Worm (Caenorhabditis elegans) whole organism, L4 larva: ENCODE results near the gene ZK856.14.

Source experiments
- F49E8.2 ChIP-seq: sonication (generic microtip); optimal IDR thresholded peaks from 2 replicates; lab custom pipeline; 2016; ENCODE audit warnings: missing compliant biosample characterization, mild to moderate bottlenecking, missing genetic modification characterization, borderline replicate concordance
- R02D3.7 ChIP-seq: fragments of 150-350 bp; sonication (generic microtip); optimal IDR thresholded peaks from 3 replicates; lab custom pipeline; 2014; ENCODE audit warnings: missing biosample characterization, missing genetic modification characterization
- Y75B8A.6 ChIP-seq: fragments of 200-800 bp; sonication (Bioruptor generic); IDR thresholded peaks from 2 replicates; pipeline ENCODE4 v1.3.6; 2022; ENCODE audit warnings: missing genetic modification reagents, missing genetic modification characterization, missing compliant biosample characterization
- ZK337.2 ChIP-seq: fragments of 200-800 bp; sonication (Bioruptor generic); IDR thresholded peaks from 2 replicates; pipeline ENCODE4 v1.3.6; 2022; ENCODE audit warnings: missing genetic modification reagents, missing genetic modification characterization, missing compliant biosample characterization
- ZK546.5 ChIP-seq, 2 experiments: sonication (generic microtip); optimal IDR thresholded peaks; 2 replicates each; lab custom pipeline; 2017; ENCODE audit warnings: missing biosample characterization in 2 of 2, missing genetic modification characterization in 2 of 2
- aha-1 ChIP-seq: fragments of 150-350 bp; peaks from one replicate; lab custom pipeline; 2014; ENCODE audit warnings: missing biosample characterization, missing genetic modification characterization
- ama-1 ChIP-seq: fragments of 150-350 bp; optimal IDR thresholded peaks from 2 replicates; lab custom pipeline; 2014; ENCODE audit warnings: inconsistent platforms, mixed read lengths
- arid-1 ChIP-seq: fragments of 200-800 bp; sonication (Bioruptor generic); conservative IDR thresholded peaks from 2 replicates; pipeline ENCODE4 v1.3.6; 2022; ENCODE audit warnings: missing genetic modification reagents, missing genetic modification characterization, missing compliant biosample characterization
- attf-4 ChIP-seq: sonication (generic microtip); optimal IDR thresholded peaks from 3 replicates; lab custom pipeline; 2017; ENCODE audit warnings: missing biosample characterization, missing genetic modification characterization
- ceh-32 ChIP-seq: sonication (generic microtip); optimal IDR thresholded peaks from 2 replicates; lab custom pipeline; 2016; ENCODE audit warnings: mild to moderate bottlenecking, missing genetic modification characterization, missing compliant biosample characterization; ENCODE audit not compliant: poor library complexity
- ceh-62 ChIP-seq: sonication (generic microtip); optimal IDR thresholded peaks from 2 replicates; lab custom pipeline; 2017; ENCODE audit warnings: missing biosample characterization, missing genetic modification characterization
- daf-19 ChIP-seq: fragments of 200-800 bp; sonication (Bioruptor generic); conservative IDR thresholded peaks from 2 replicates; pipeline ENCODE4 v1.3.6; 2022; ENCODE audit warnings: missing genetic modification characterization, missing compliant biosample characterization
- daf-8 ChIP-seq: fragments of 200-800 bp; sonication (Bioruptor generic); IDR thresholded peaks from 2 replicates; pipeline ENCODE4 v1.3.6; 2022; ENCODE audit warnings: missing genetic modification characterization, missing compliant biosample characterization
- dmd-6 ChIP-seq: fragments of 200-800 bp; sonication (Bioruptor generic); IDR thresholded peaks from 2 replicates; pipeline ENCODE4 v1.3.6; 2022; ENCODE audit warnings: missing genetic modification reagents, missing genetic modification characterization, missing compliant biosample characterization
- dmd-8 ChIP-seq: fragments of 200-800 bp; sonication (Bioruptor generic); IDR thresholded peaks from 2 replicates; pipeline ENCODE4 v1.3.6; 2022; ENCODE audit warnings: missing genetic modification characterization, missing compliant biosample characterization
- dpl-1 ChIP-seq: fragments of 150-350 bp; optimal IDR thresholded peaks from 2 replicates; lab custom pipeline; 2014; ENCODE audit warnings: missing biosample characterization, missing genetic modification reagents, missing genetic modification characterization
- egl-27 ChIP-seq: sonication (generic microtip); optimal IDR thresholded peaks from 3 replicates; lab custom pipeline; 2017; ENCODE audit warnings: missing biosample characterization, missing genetic modification reagents, missing genetic modification characterization
- egl-43 ChIP-seq: fragments of 200-800 bp; sonication (Bioruptor generic); IDR thresholded peaks from 2 replicates; pipeline ENCODE4 v1.3.6; 2022; ENCODE audit warnings: missing genetic modification reagents, missing genetic modification characterization, missing compliant biosample characterization
- fos-1 ChIP-seq: fragments of 150-350 bp; optimal IDR thresholded peaks from 2 replicates; lab custom pipeline; 2014; ENCODE audit warnings: missing biosample characterization, missing genetic modification characterization
- hlh-11 ChIP-seq: fragments of 200-800 bp; sonication (Bioruptor generic); optimal IDR thresholded peaks from 2 replicates; lab custom pipeline; 2018; ENCODE audit warnings: mild to moderate bottlenecking, missing genetic modification characterization, missing compliant biosample characterization
- hlh-30 ChIP-seq: sonication (generic microtip); optimal IDR thresholded peaks from 2 replicates; lab custom pipeline; 2017; ENCODE audit warnings: antibody characterized with exemption, mild to moderate bottlenecking, missing genetic modification characterization, missing compliant biosample characterization; ENCODE audit not compliant: insufficient read depth
- lim-7 ChIP-seq: fragments of 200-800 bp; sonication (Bioruptor generic); IDR thresholded peaks from 2 replicates; pipeline ENCODE4 v1.3.6; 2022; ENCODE audit warnings: missing genetic modification characterization, missing compliant biosample characterization
- mdl-1 ChIP-seq, 2 experiments: fragments of 150-350 bp in 1 of 2; sonication (generic microtip) in 1 of 2; optimal IDR thresholded peaks; 2 replicates each; lab custom pipeline; 2014 to 2017; ENCODE audit warnings: missing biosample characterization in 2 of 2, missing genetic modification characterization in 2 of 2
- nhr-11 ChIP-seq: fragments of 150-350 bp; optimal IDR thresholded peaks from 2 replicates; lab custom pipeline; 2014; ENCODE audit warnings: missing biosample characterization, missing genetic modification characterization
- nhr-237 ChIP-seq: sonication (generic microtip); optimal IDR thresholded peaks from 2 replicates; lab custom pipeline; 2017; ENCODE audit warnings: missing biosample characterization, missing genetic modification characterization
- nhr-48 ChIP-seq: sonication (generic microtip); optimal IDR thresholded peaks from 2 replicates; lab custom pipeline; 2016; ENCODE audit warnings: mild to moderate bottlenecking, missing genetic modification characterization, missing compliant biosample characterization
- nhr-6 ChIP-seq: fragments of 150-350 bp; optimal IDR thresholded peaks from 2 replicates; lab custom pipeline; 2014; ENCODE audit warnings: missing biosample characterization, missing genetic modification characterization
- nhr-77 ChIP-seq: fragments of 150-350 bp; optimal IDR thresholded peaks from 2 replicates; lab custom pipeline; 2014; ENCODE audit warnings: missing biosample characterization, missing genetic modification characterization
- pha-4 ChIP-seq, 2 experiments: fragments of 150-350 bp in 1 of 2; fragments of 200-800 bp in 1 of 2; sonication (Bioruptor generic) in 1 of 2; IDR thresholded peaks in 1 of 2; optimal IDR thresholded peaks in 1 of 2; 2 replicates each; pipeline versions ENCODE4 v1.3.6 to Lab custom; 2014 to 2022; ENCODE audit warnings: missing genetic modification characterization in 2 of 2, missing genetic modification reagents in 2 of 2, missing biosample characterization in 1 of 2, missing compliant biosample characterization in 1 of 2
- set-16 ChIP-seq: fragments of 200-800 bp; sonication (Bioruptor generic); IDR thresholded peaks from 2 replicates; pipeline ENCODE4 v1.3.6; 2022; ENCODE audit warnings: missing genetic modification reagents, missing genetic modification characterization, missing compliant biosample characterization
- skn-1 ChIP-seq: fragments of 150-350 bp; optimal IDR thresholded peaks from 2 replicates; lab custom pipeline; 2014; ENCODE audit warnings: missing biosample characterization, missing genetic modification characterization
- snpc-1.2 ChIP-seq: fragments of 200-800 bp; sonication (Bioruptor generic); IDR thresholded peaks from 2 replicates; pipeline ENCODE4 v1.3.6; 2022; ENCODE audit warnings: missing genetic modification reagents, missing genetic modification characterization, missing compliant biosample characterization
- unc-130 ChIP-seq: sonication (generic microtip); optimal IDR thresholded peaks from 2 replicates; lab custom pipeline; 2016; ENCODE audit warnings: missing genetic modification reagents, missing genetic modification characterization, missing compliant biosample characterization
- zag-1 ChIP-seq: fragments of 150-350 bp; optimal IDR thresholded peaks from 2 replicates; lab custom pipeline; 2014; ENCODE audit warnings: missing biosample characterization, missing genetic modification characterization
- zfp-2 ChIP-seq: sonication (generic microtip); optimal IDR thresholded peaks from 2 replicates; lab custom pipeline; 2016; ENCODE audit warnings: mild to moderate bottlenecking, missing genetic modification characterization, missing compliant biosample characterization
- zfp-3 ChIP-seq: fragments of 200-800 bp; sonication (Bioruptor generic); conservative IDR thresholded peaks from 2 replicates; pipeline ENCODE4 v1.3.6; 2022; ENCODE audit warnings: missing genetic modification reagents, missing genetic modification characterization, missing compliant biosample characterization
- zip-2 ChIP-seq: fragments of 150-350 bp; optimal IDR thresholded peaks from 2 replicates; lab custom pipeline; 2014; ENCODE audit warnings: missing biosample characterization, missing genetic modification characterization

ZK856.14 gene

DNA sequence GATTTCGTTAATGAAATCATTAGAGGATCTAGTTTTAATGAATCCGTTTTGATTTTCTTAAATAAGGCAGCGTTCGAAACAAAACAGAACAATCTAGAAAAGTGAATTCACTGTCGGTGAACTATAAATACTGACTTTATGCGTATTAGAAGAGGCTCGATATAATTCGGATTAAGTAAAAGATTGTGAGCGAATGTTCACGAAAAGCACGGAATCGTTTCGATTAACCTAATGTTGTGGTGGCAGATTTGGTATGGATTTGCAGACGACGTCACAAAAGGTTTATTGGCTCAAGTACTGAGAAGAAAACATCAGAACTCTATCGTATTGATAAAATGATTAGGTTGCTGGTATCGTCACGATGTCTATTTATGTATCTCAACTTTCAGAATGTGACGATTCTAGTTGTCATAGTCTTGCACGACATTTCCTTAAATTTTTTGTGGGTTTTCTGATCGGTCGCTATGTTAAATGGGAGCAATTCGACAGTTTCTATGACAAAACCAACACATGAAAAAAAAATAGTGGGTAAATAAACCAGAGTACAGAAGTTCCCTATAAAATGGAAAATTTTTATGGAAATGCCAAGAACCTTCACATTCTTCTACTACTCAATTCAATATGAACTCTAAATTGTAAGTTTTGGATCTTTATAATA lies 12.5 kb downstream of the ZK856.14 start, which contains the start of the genes pyt-1 and fipr-7:
TSS of gene pyt-1 (minus strand) at position 101 of the 658 bp plus-strand sequence.
TSS of gene fipr-7 (plus strand) at position 608 of the 658 bp plus-strand sequence.
- no peak for TF ChIP-seq zag-1 (tag; lab: Kevin White, UChicago)
- TF ChIP-seq nhr-48 (tag; lab: Kevin White, UChicago), result no peak
- TF ChIP-seq ceh-62 (tag; lab: Kevin White, UChicago), result no peak
- no peak for TF ChIP-seq ZK546.5 (tag; optimal IDR thresholded peaks at IDR 0.05; lab: Kevin White, UChicago)
- TF ChIP-seq egl-27 (tag; lab: Kevin White, UChicago), result no peak
- TF ChIP-seq snpc-1.2 (GFP tag; lab: Robert Waterston, UW), result no peak

DNA sequence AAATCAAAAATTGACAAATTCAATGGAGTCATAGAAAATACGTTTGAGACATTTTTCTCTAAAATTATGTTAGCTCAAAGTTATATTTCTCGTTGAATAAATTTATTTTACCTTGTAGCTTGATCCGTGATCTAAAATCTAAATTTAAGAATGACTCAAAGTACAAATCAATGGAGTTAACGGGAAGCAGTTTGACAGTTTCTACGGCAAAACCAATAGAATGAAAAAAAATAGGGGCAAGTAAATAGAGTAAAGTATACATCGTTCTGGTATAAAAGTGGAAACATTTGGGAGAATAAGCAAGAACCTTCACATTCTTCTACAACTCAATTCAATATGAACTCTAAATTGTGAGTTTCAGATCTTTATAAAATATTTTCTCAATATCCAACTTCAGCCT lies 14.1 kb downstream of the ZK856.14 start, which contains the start of gene fipr-6:
TSS of gene fipr-6 (plus strand) at position 301 of the 400 bp plus-strand sequence.
- TF ChIP-seq mdl-1 (tag; optimal IDR thresholded peaks at IDR 0.05; lab: Kevin White, UChicago) (no peak), arid-1 (GFP tag; lab: Robert Waterston, UW) (no peak), set-16 (no peak), nhr-77 (tag; lab: Kevin White, UChicago) (no peak), hlh-30 (tag; lab: Kevin White, UChicago) (no peak), ama-1 (no peak), zip-2 (tag; lab: Kevin White, UChicago) (no peak), ZK337.2 (GFP tag; lab: Robert Waterston, UW) (no peak), zfp-3 (GFP tag; lab: Robert Waterston, UW) (no peak), Y75B8A.6 (no peak), hlh-11 (no peak), attf-4 (no peak), fos-1 (tag; lab: Kevin White, UChicago) (no peak), daf-19 (GFP tag; lab: Robert Waterston, UW) (no peak), ceh-32 (tag; lab: Kevin White, UChicago) (no peak), lim-7 (no peak), skn-1 (tag; lab: Kevin White, UChicago) (no peak), nhr-237 (tag; lab: Kevin White, UChicago) (no peak), zfp-2 (tag; lab: Kevin White, UChicago) (no peak), F49E8.2 (no peak)

DNA sequence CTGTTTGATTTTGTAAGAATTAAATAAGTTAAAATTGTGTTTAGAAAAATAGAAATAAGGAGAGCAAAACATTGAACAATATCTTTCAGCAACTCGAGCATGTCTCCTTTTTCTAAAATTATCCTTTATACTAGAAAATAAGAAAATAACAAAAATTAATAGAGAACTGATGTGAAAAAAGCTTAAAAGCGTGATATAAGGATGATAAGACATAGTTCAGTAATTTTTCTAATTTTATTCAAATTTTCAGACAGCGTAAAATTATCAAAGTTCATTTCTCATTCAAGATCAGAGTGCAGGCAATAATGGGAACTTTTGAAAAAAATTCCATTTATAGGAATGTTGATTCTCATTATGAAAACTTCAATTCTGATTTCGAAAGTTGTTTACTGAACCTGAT lies 16.5 kb downstream of the ZK856.14 start, which contains the start of gene str-182:
TSS of gene str-182 (minus strand) at position 101 of the 400 bp plus-strand sequence.
- no peak for TF ChIP-seq daf-8
- TF ChIP-seq dpl-1 (GFP tag; lab: Kevin White, UChicago), result no peak
- no peak for TF ChIP-seq pha-4 (GFP tag; IDR thresholded peaks at IDR 0.05; lab: Robert Waterston, UW)
- TF ChIP-seq pha-4 (tag; optimal IDR thresholded peaks at IDR 0.05; lab: Kevin White, UChicago), result no peak
- TF ChIP-seq daf-19 (GFP tag; lab: Robert Waterston, UW), result no peak
- TF ChIP-seq unc-130 (GFP tag; lab: Kevin White, UChicago), result no peak
- no peak for TF ChIP-seq egl-43 (GFP tag; lab: Robert Waterston, UW)
- TF ChIP-seq nhr-48 (tag; lab: Kevin White, UChicago), result no peak
- TF ChIP-seq ama-1, result no peak
- no peak for TF ChIP-seq attf-4
- no peak for TF ChIP-seq nhr-6 (tag; lab: Kevin White, UChicago)
- TF ChIP-seq dmd-8, result no peak
- TF ChIP-seq R02D3.7 (tag; lab: Kevin White, UChicago), result no peak
- TF ChIP-seq dmd-6 (GFP tag; lab: Robert Waterston, UW), result no peak

DNA sequence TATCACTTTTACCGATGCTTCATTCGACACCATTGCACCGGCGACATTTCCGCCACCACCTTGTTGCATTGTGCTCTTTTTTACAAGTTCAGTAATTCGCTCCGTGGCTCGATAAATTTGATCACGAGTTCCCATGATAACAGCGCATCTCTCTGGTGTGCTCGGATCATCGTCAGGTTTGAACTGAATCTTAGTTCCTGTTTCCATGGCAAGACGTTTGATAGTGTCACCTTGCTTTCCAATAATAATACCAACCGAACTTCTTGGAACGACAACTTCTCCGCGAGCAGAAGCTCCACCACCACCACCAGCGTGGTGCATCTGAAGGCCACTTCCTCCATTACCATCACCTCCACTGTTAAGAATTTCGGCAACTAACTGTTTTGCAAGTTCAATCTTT lies 20.3 kb downstream of the ZK856.14 start:
- TF ChIP-seq aha-1 (tag; lab: Kevin White, UChicago), result peak; percentile 96
- TF ChIP-seq nhr-11, result no peak
